Fruit fly (Drosophila melanogaster) whole organism, larva: ENCODE results near the gene Ibf1.

Experiments used
- noc ChIP-seq: fragments of 200-800 bp; sonication (Bioruptor generic); optimal IDR thresholded peaks from 3 replicates; lab custom pipeline; 2019; ENCODE audit warnings: missing biosample characterization, mild to moderate bottlenecking, missing genetic modification characterization, moderate library complexity

Gene Ibf1

DNA sequence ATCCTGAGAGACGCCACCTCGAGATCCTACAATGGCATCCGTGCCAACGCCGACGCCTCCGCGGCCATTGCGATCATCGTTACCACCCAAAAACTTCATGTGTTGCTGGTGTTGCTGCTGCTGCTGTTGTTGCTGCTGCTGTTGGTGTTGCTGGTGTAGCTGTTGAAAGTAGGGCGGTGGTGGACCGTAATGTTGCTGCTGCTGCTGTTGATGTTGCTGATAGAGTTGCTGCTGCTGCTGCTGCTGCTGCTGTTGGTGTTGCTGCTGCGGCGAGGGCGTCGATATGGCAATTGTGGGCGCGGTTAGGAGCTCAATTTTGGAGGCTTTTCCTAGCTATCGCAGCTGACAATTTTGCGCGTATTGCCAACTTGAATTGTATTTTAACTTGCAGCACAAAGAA is 25.0 kb upstream of the Ibf1 start:
- no peak for TF ChIP-seq noc

dm6 chr3R:9234756-9235255 is 24.0 kb upstream of the Ibf1 start:
- TF ChIP-seq noc, result no peak

- no peak for TF ChIP-seq noc
These were observed 22.7 kb upstream of the Ibf1 start for dm6 chr3R:9236070-9236492.

DNA sequence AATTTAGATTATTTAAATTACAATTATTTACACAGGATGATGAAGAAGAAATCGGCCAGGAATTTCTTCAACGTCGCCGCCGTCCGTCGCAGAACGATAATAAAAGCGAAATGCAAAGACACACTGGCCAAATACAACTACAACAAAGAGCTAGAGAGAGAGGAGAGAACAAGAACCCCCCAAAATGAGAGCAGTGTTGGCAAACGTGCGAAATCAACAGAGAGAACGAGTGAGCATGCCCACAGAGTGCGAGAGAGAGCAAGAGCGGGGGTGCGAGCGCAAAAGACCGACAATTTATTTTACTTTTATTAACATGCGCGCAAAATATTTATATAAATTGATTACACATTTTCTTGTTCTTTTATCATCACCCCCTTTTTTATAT is 21.9 kb upstream of the Ibf1 start:
- no peak for TF ChIP-seq noc

DNA sequence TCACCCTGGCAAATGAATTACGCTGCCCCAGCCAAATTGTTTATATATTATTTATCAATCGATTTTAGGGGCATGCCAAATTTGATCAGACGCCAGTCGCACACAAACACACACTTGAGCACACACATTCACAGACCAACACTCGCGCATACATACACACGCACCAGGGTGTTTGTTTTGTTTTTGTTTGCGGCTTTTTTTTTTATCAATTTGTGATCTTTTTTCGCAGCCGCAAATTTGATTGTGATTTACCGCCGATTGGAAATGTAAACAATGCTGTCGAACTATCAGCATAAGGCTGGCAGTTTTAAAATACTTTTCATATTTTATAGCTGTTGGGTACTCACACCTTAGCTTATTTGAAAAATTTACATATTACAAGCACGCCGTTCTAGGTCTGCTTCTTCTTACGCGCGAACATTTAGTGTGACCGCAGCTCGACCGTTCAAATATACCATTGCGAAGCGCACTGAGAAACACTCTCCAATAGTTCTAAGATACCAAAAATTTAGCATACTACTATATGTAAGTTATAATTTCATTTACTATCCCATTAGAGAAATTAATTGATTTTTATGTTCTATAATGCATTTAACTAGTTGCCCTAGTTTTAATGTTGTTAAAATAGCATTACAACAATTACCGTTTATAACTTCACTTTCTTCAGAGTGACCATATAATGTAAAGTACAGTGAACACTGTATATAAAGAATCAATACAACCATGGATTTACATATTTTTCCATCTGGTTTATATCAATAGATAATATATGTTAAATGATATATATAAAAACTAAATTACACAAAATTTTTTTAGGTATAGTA is 21.3 kb upstream of the Ibf1 start, which contains the start of gene pum:
pum (minus strand) TSS at position 415 of the 824 bp plus-strand sequence.
- TF ChIP-seq noc, result peak; percentile 58

dm6 chr3R:9239941-9240400 is 18.8 kb upstream of the Ibf1 start:
- TF ChIP-seq noc, result no peak

DNA sequence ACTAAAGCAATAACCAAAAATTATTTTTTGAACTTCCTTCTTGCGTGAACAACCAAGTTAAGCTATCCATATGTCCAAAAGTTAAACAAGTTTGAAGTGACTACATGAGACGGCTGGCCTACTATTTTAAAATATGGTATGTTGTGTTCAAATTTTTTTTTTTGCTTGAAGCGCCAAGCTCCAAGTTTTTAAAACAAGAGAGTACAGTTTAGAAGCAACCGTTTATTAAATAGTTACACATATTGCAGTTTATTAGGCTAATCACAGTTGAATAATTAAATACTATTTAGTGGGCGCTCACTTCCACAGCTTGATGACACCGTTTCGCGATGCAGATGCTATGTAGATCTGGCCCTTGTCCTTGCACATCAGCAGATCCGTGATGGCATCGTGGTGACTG is 18.2 kb upstream of the Ibf1 start, which contains the start of gene D1:
D1 (minus strand) TSS at position 101 of the 400 bp plus-strand sequence.
- TF ChIP-seq noc, result no peak

DNA sequence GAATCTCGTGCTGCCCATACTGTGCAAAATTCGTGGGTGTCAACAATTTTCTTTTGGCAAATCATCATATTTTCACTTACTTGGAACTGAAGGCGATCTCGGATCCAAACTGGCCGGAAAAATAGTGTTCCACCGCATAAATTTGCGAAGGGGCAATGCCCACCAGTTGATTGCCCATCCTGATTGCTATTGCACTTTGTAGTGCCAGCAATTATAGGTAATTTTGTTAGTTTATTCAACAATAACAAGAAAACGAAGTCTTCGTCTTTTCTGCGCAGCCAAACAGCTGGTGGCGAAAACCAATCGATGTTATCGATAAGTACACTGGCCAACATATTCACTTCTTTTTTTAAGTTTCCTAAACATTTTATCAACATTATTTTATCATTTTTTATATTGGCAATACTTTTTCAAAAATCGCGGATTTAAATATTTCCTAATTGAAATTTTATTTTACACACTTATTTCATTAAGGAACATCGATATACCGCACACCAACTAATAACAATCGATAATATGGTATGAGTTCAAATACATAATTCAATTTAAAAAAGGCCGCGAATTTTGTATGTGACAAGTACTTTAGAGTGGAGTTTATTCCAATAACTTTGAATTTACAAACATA is 13.1 kb upstream of the Ibf1 start, which contains the start of gene Vps15:
Vps15 (minus strand) TSS at position 294 of the 625 bp plus-strand sequence.
- peak; percentile 78 for TF ChIP-seq noc

DNA sequence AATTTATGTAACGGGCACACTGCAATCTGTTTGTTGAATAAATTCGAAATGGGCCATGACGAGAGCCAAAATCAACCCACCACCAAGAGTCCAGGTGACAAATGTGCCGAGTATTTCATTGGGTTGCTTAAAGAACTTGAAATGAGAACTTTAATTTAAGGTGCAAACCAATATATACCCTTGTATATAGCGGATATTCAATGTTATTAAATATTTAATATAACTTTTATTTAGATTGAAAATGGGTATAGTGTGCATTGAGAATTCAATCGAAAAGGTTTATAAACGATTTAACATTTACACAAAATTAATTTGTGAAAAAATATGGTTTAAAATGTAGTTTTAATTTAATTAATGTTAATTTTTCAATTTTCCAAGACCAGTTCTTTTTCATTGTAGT is 12.4 kb upstream of the Ibf1 start, which contains the start of gene CG8420:
CG8420 (plus strand) TSS at position 284 of the 400 bp plus-strand sequence.
- TF ChIP-seq noc, result no peak

DNA sequence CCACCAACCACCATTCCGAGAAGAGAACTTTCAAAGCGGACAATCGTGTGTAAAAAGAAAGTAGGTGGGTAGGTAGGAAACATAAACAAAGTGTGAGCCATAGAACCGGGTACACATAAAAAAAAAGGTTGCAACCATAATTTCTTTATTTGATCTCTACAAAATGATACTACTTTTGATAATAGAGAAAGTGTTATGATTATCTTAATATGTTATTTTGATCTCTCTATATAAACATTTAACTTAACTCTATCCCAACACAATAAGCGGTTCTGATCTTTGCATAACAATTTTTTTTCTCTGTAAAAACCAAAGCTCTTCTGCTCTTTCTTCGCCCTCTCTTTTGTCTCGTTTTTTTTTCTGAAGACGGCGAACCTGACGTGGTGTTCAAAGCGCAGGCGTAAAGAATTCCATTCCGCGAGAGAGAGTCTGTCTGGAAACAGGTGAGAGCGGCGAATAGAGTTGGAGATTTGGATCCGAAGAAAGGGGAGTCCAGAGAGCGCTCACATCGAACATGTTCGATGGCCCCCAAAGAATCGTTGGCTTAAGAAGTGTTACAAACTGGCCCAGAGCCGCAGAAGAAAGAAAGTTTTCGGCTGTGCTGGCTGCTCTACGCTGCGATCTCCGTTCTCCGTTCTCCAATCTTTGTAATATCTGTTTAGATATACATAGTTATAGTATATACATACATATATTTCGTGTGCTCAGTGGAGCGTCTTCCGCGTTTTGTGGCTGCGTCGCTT is 11.7 kb upstream of the Ibf1 start:
- TF ChIP-seq noc, result peak; percentile 74

- TF ChIP-seq noc, result no peak
These were observed 9.6 kb upstream of the Ibf1 start for dm6 chr3R:9249025-9249735.

DNA sequence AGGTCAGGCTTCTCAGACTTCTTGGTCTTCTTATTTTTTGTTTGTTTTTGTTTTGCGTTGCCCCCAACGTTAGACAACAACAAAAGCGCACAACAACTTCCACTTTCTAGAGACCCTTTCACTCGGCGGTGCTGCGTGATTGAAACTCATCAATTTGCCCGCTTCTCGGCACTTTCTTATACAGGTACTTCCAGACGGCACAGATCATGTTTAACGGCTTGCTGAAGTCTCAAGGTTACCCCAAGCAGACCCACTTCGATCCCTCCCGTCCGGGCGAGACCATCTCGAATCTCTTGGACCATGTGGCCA is 9.1 kb upstream of the Ibf1 start:
- TF ChIP-seq noc, result no peak

- no peak for TF ChIP-seq noc
These were observed 7.9 kb upstream of the Ibf1 start for dm6 chr3R:9250868-9251267.

dm6 chr3R:9251543-9251942 is 7.2 kb upstream of the Ibf1 start, which contains the start of gene St2:
Gene St2, plus strand, starts transcription at chr3R:9251843.
- TF ChIP-seq noc, result no peak

DNA sequence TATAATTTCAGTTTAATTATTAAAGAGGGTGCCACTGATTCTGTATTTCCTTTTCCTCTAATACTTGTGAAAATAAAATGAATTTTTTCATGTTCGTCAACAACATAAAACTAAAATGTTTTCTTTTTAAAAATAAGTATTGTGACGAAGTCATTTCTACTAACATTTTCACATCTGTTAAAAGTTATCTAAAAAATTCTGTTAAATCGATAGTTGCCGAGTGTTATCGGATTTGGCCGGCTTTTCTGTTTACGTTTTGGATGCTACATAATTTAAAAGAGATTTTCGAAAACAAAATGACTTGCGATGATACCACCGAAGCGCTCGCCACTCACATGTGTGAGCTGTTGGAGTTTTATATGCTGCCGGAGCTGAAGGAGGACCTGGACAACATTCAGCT is 4.0 kb upstream of the Ibf1 start, which contains the start of gene CG16734:
CG16734 (plus strand) TSS at position 255 of the 400 bp plus-strand sequence.
- TF ChIP-seq noc, result no peak

- no peak for TF ChIP-seq noc
These were observed 1.1 kb upstream of the Ibf1 start, which contains the start of gene CG16736 for dm6 chr3R:9257616-9258015. Gene CG16736, minus strand, starts transcription at chr3R:9257716.
